Worm (Caenorhabditis elegans): ENCODE data around the gene ocr-2.

ocr-2 gene

DNA sequence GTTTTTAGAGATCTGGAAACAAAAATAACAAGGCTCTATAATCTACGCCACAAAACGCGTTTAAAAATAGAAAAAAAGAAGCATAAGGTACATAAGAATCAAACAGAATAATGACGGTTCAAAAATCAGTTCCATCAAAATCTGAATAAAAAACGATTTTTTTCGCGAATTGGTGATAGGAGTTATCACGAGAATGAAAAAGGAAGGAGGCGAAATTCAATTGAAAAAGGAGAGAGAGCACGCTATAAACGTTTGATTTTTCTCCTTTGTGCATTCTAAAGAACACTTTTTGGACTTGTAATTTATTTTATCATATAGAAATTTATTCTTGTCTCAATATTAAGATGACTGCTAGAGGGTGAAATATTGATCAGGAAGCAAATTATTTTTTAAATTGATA lies 31.5 kb upstream of the ocr-2 start:
- no peak for TF ChIP-seq nhr-12 (tag; optimal IDR thresholded peaks at IDR 0.05)
- TF ChIP-seq bed-3 (GFP tag; optimal IDR thresholded peaks at IDR 0.05) = no peak
- TF ChIP-seq ceh-83 (GFP tag; optimal IDR thresholded peaks at IDR 0.05) = no peak
- TF ChIP-seq nhr-76 (tag; optimal IDR thresholded peaks at IDR 0.05) = no peak
- TF ChIP-seq lsy-2 (tag; optimal IDR thresholded peaks at IDR 0.05) = no peak
- TF ChIP-seq nhr-237 (tag; optimal IDR thresholded peaks at IDR 0.05) = no peak
- no peak for TF ChIP-seq blmp-1 (tag; optimal IDR thresholded peaks at IDR 0.05)
- no peak for TF ChIP-seq mep-1 (tag; optimal IDR thresholded peaks at IDR 0.05)
- TF ChIP-seq elt-1 (tag; optimal IDR thresholded peaks at IDR 0.05; ENCODE audit: borderline replicate concordance, insufficient read depth) = no peak

DNA sequence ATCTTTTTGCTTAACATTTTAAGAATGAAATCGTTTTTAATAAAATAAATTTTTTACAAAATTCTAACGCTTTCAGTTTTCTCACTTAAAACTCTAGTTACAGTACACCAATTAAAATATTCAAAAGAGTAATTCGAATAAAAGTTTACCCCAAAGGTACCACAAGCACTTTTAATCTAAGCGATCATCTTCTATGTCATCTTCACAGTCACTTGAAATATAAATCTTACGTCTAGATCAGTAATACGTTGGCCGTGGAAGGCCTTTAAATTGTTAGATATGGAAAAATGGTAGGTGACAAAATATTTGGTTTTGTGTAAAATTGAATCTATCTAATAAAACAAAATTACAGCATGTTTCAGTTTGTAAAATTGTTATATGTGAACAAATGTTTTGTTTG lies 27.5 kb upstream of the ocr-2 start:
- TF ChIP-seq elt-1 (tag; optimal IDR thresholded peaks at IDR 0.05; ENCODE audit: borderline replicate concordance, insufficient read depth) = peak; percentile 67
- no peak for TF ChIP-seq sptf-1 (tag; optimal IDR thresholded peaks at IDR 0.05)

DNA sequence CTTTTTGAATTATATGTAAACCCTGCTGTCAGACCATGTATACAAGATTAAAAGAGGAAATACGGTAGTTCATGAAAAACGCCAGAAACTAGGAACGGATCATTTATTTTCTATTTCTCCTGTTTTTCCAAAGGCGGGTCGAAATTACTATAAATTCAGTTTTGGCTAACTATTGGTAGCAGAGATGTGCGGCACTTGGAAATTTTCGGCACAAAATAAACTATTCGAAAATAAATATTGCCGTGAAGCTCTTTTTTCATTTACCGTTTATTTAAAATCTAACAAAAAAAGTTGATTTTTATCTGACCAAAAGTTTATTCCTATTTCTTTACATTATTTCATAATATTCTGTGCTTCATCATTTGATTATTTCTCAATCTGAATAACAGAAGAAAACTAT lies 24.2 kb upstream of the ocr-2 start, which contains the start of gene T09A12.1:
TSS of gene T09A12.1 (plus strand) at position 301 of the 400 bp plus-strand sequence.
- TF ChIP-seq mls-2 (tag; optimal IDR thresholded peaks at IDR 0.05) (no peak), lin-32 (GFP tag; optimal IDR thresholded peaks at IDR 0.05) (no peak), ces-1 (GFP tag; optimal IDR thresholded peaks at IDR 0.05) (no peak), tbx-8 (GFP tag; optimal IDR thresholded peaks at IDR 0.05) (no peak), ham-2 (GFP tag; optimal IDR thresholded peaks at IDR 0.05) (no peak), lin-13 (tag; optimal IDR thresholded peaks at IDR 0.05) (no peak), ceh-43 (GFP tag; optimal IDR thresholded peaks at IDR 0.05) (no peak), cnd-1 (tag; optimal IDR thresholded peaks at IDR 0.05) (no peak), elt-3 (tag; optimal IDR thresholded peaks at IDR 0.05) (no peak), mab-5 (tag; optimal IDR thresholded peaks at IDR 0.05) (no peak), lsy-2 (tag; optimal IDR thresholded peaks at IDR 0.05) (no peak), mep-1 (tag; optimal IDR thresholded peaks at IDR 0.05) (no peak), ceh-83 (GFP tag; optimal IDR thresholded peaks at IDR 0.05) (no peak), M03D4.4 (tag; optimal IDR thresholded peaks at IDR 0.05) (no peak), sptf-1 (tag; optimal IDR thresholded peaks at IDR 0.05) (no peak)

- TF ChIP-seq elt-3 (tag; optimal IDR thresholded peaks at IDR 0.05) = no peak
- TF ChIP-seq nhr-76 (tag; optimal IDR thresholded peaks at IDR 0.05) = no peak
- TF ChIP-seq M03D4.4 (tag; optimal IDR thresholded peaks at IDR 0.05) = no peak
- TF ChIP-seq nhr-237 (tag; optimal IDR thresholded peaks at IDR 0.05) = no peak
- no peak for TF ChIP-seq nhr-12 (tag; optimal IDR thresholded peaks at IDR 0.05)
- TF ChIP-seq ceh-39 (tag; optimal IDR thresholded peaks at IDR 0.05) = no peak
- TF ChIP-seq mep-1 (tag; optimal IDR thresholded peaks at IDR 0.05) = no peak
- TF ChIP-seq ceh-83 (GFP tag; optimal IDR thresholded peaks at IDR 0.05) = no peak
- no peak for TF ChIP-seq blmp-1 (tag; optimal IDR thresholded peaks at IDR 0.05)
- no peak for TF ChIP-seq zip-8 (tag; optimal IDR thresholded peaks at IDR 0.05)
- TF ChIP-seq bed-3 (GFP tag; optimal IDR thresholded peaks at IDR 0.05) = no peak
These were observed 23.7 kb upstream of the ocr-2 start, which contains the start of gene T09A12.8 for ce11 chrIV:8243599-8243998. T09A12.8 (minus strand) TSS chrIV:8243699.

ce11 chrIV:8243170-8243569 lies 23.3 kb upstream of the ocr-2 start:
- TF ChIP-seq elt-1 (tag; optimal IDR thresholded peaks at IDR 0.05; ENCODE audit: borderline replicate concordance, insufficient read depth) = peak; percentile 72
- peak; percentile 71 for TF ChIP-seq nhr-2 (tag; optimal IDR thresholded peaks at IDR 0.05)
- no peak for TF ChIP-seq bed-3 (GFP tag; optimal IDR thresholded peaks at IDR 0.05)

ce11 chrIV:8241312-8241833 lies 21.5 kb upstream of the ocr-2 start:
- no peak for TF ChIP-seq unc-120 (tag; optimal IDR thresholded peaks at IDR 0.05; ENCODE audit: poor library complexity, severe bottlenecking)
- TF ChIP-seq flh-1 (GFP tag; optimal IDR thresholded peaks at IDR 0.05) = no peak
- no peak for TF ChIP-seq ceh-83 (GFP tag; optimal IDR thresholded peaks at IDR 0.05)
- peak; percentile 79 for TF ChIP-seq elt-1 (tag; optimal IDR thresholded peaks at IDR 0.05; ENCODE audit: borderline replicate concordance, insufficient read depth)
- no peak for TF ChIP-seq M03D4.4 (tag; optimal IDR thresholded peaks at IDR 0.05)
- TF ChIP-seq snpc-4 (tag; optimal IDR thresholded peaks at IDR 0.05) = no peak
- no peak for TF ChIP-seq ces-1 (GFP tag; optimal IDR thresholded peaks at IDR 0.05)
- no peak for TF ChIP-seq zip-8 (tag; optimal IDR thresholded peaks at IDR 0.05)
